Worm (Caenorhabditis elegans) whole organism, L1 larva: ENCODE data around the gene srh-291.
A peak's percentile ranks its signal among the peaks of the same experiment; 100 is the strongest.

ENCODE experiments used
- C16A3.4 ChIP-seq: fragments of 150-350 bp; optimal IDR thresholded peaks from 2 replicates; lab custom pipeline; 2014; ENCODE audit warnings: missing biosample characterization, missing genetic modification characterization
- C34B4.2 ChIP-seq: sonication (generic microtip); optimal IDR thresholded peaks from 2 replicates; lab custom pipeline; 2017; ENCODE audit warnings: mild to moderate bottlenecking, missing genetic modification characterization, missing compliant biosample characterization
- Y116A8C.19 ChIP-seq: sonication (generic microtip); optimal IDR thresholded peaks from 2 replicates; lab custom pipeline; 2016; ENCODE audit warnings: missing compliant biosample characterization, missing genetic modification characterization, borderline replicate concordance
- ama-1 ChIP-seq: fragments of 150-350 bp; optimal IDR thresholded peaks from 2 replicates; lab custom pipeline; 2014
- blmp-1 ChIP-seq: fragments of 150-350 bp; optimal IDR thresholded peaks from 2 replicates; lab custom pipeline; 2014; ENCODE audit warnings: missing biosample characterization, missing genetic modification characterization
- ceh-8 ChIP-seq: fragments of 200-800 bp; sonication (Bioruptor generic); optimal IDR thresholded peaks from 2 replicates; lab custom pipeline; 2018; ENCODE audit warnings: mild to moderate bottlenecking, missing genetic modification characterization, moderate library complexity, missing compliant biosample characterization
- ceh-82 ChIP-seq, 3 experiments: fragments of 150-350 bp in 1 of 3; sonication (generic microtip) in 2 of 3; optimal IDR thresholded peaks; 2 replicates each; lab custom pipeline; 2014 to 2017; ENCODE audit warnings: missing biosample characterization in 3 of 3, missing genetic modification characterization in 3 of 3
- ceh-88 ChIP-seq: fragments of 200-800 bp; sonication (Bioruptor generic); IDR thresholded peaks from 2 replicates; pipeline ENCODE4 v1.3.6; 2022; ENCODE audit warnings: missing genetic modification characterization, missing compliant biosample characterization
- ceh-90 ChIP-seq: sonication (generic microtip); optimal IDR thresholded peaks from 2 replicates; lab custom pipeline; 2016; ENCODE audit warnings: missing genetic modification characterization, missing compliant biosample characterization
- ces-1 ChIP-seq: fragments of 150-350 bp; optimal IDR thresholded peaks from 2 replicates; lab custom pipeline; 2014; ENCODE audit warnings: missing biosample characterization, missing genetic modification reagents, missing genetic modification characterization
- dpl-1 ChIP-seq, 3 experiments: fragments of 150-350 bp in 2 of 3; sonication (generic microtip) in 1 of 3; optimal IDR thresholded peaks; 2 replicates each; lab custom pipeline; 2014 to 2017; ENCODE audit warnings: missing biosample characterization in 3 of 3, missing genetic modification characterization in 3 of 3, missing genetic modification reagents in 3 of 3
- dsc-1 ChIP-seq: sonication (generic microtip); optimal IDR thresholded peaks from 2 replicates; lab custom pipeline; 2016; ENCODE audit warnings: mild to moderate bottlenecking, missing genetic modification characterization, missing compliant biosample characterization
- efl-1 ChIP-seq, 4 experiments: fragments of 150-350 bp; optimal IDR thresholded peaks in 3 of 4; peaks in 1 of 4; 1 replicate in 1 of 4; 2 replicates in 3 of 4; lab custom pipeline; 2014; ENCODE audit warnings: missing biosample characterization in 2 of 4, missing genetic modification characterization in 2 of 4, missing genetic modification reagents in 2 of 4
- efl-3 ChIP-seq: fragments of 200-800 bp; sonication (Bioruptor generic); optimal IDR thresholded peaks from 2 replicates; lab custom pipeline; 2018; ENCODE audit warnings: mild to moderate bottlenecking, missing genetic modification characterization, missing compliant biosample characterization
- elt-2 ChIP-seq: sonication (generic microtip); optimal IDR thresholded peaks from 2 replicates; lab custom pipeline; 2016; ENCODE audit warnings: missing genetic modification characterization, mild to moderate bottlenecking, inconsistent platforms, missing compliant biosample characterization, missing genetic modification reagents
- fkh-10 ChIP-seq: sonication (generic microtip); optimal IDR thresholded peaks from 2 replicates; lab custom pipeline; 2017; ENCODE audit warnings: missing biosample characterization, missing genetic modification reagents, missing genetic modification characterization
- fkh-8 ChIP-seq: sonication (generic microtip); optimal IDR thresholded peaks from 2 replicates; lab custom pipeline; 2016; ENCODE audit warnings: mild to moderate bottlenecking, missing genetic modification characterization, missing compliant biosample characterization
- fos-1 ChIP-seq: fragments of 150-350 bp; optimal IDR thresholded peaks from 2 replicates; lab custom pipeline; 2014; ENCODE audit warnings: missing biosample characterization, missing genetic modification characterization
- hlh-17 ChIP-seq: fragments of 200-800 bp; sonication (Bioruptor generic); optimal IDR thresholded peaks from 2 replicates; lab custom pipeline; 2018; ENCODE audit warnings: missing genetic modification characterization, mild to moderate bottlenecking, missing compliant biosample characterization, moderate library complexity, borderline replicate concordance
- irx-1 ChIP-seq: sonication (generic microtip); optimal IDR thresholded peaks from 2 replicates; lab custom pipeline; 2016; ENCODE audit warnings: missing genetic modification characterization, missing compliant biosample characterization
- isw-1 ChIP-seq: fragments of 200-800 bp; sonication (Bioruptor generic); IDR thresholded peaks from 2 replicates; pipeline ENCODE4 v1.3.6; 2022; ENCODE audit warnings: missing genetic modification characterization, missing compliant biosample characterization
- jun-1 ChIP-seq: fragments of 150-350 bp; optimal IDR thresholded peaks from 2 replicates; lab custom pipeline; 2014; ENCODE audit warnings: missing biosample characterization, missing genetic modification reagents, missing genetic modification characterization
- lin-13 ChIP-seq: fragments of 150-350 bp; optimal IDR thresholded peaks from 2 replicates; lab custom pipeline; 2014; ENCODE audit warnings: missing biosample characterization, missing genetic modification reagents, missing genetic modification characterization
- lin-14 ChIP-seq: fragments of 200-800 bp; sonication (Bioruptor generic); optimal IDR thresholded peaks from 2 replicates; lab custom pipeline; 2018; ENCODE audit warnings: mild to moderate bottlenecking, missing genetic modification characterization, moderate library complexity, missing compliant biosample characterization
- lin-15B ChIP-seq: fragments of 150-350 bp; sonication (generic microtip); optimal IDR thresholded peaks from 3 replicates; lab custom pipeline; 2014; ENCODE audit warnings: missing biosample characterization, missing genetic modification characterization
- lin-35 ChIP-seq, 2 experiments: fragments of 150-350 bp; optimal IDR thresholded peaks; 2 replicates each; lab custom pipeline; 2014; ENCODE audit warnings: missing biosample characterization in 2 of 2, missing genetic modification characterization in 2 of 2, missing genetic modification reagents in 2 of 2
- mab-9 ChIP-seq: fragments of 200-800 bp; sonication (Bioruptor generic); IDR thresholded peaks from 2 replicates; pipeline ENCODE4 v1.3.6; 2022; ENCODE audit warnings: missing genetic modification reagents, missing genetic modification characterization, missing compliant biosample characterization
- nhr-11 ChIP-seq: fragments of 150-350 bp; optimal IDR thresholded peaks from 2 replicates; lab custom pipeline; 2014; ENCODE audit warnings: missing biosample characterization, missing genetic modification characterization
- nhr-19 ChIP-seq: fragments of 200-800 bp; sonication (Bioruptor generic); conservative IDR thresholded peaks from 2 replicates; pipeline ENCODE4 v1.3.6; 2022; ENCODE audit warnings: missing genetic modification characterization, missing compliant biosample characterization
- nhr-20 ChIP-seq: sonication (generic microtip); optimal IDR thresholded peaks from 2 replicates; lab custom pipeline; 2016; ENCODE audit warnings: mild to moderate bottlenecking, missing genetic modification characterization, missing compliant biosample characterization
- nhr-47 ChIP-seq: sonication (generic microtip); optimal IDR thresholded peaks from 2 replicates; lab custom pipeline; 2016; ENCODE audit warnings: mild to moderate bottlenecking, missing genetic modification characterization, moderate library complexity, missing compliant biosample characterization
- nhr-76 ChIP-seq: sonication (generic microtip); optimal IDR thresholded peaks from 2 replicates; lab custom pipeline; 2017; ENCODE audit warnings: missing biosample characterization, missing genetic modification characterization
- nhr-77 ChIP-seq: fragments of 150-350 bp; optimal IDR thresholded peaks from 2 replicates; lab custom pipeline; 2014; ENCODE audit warnings: missing biosample characterization, missing genetic modification characterization
- nhr-85 ChIP-seq: sonication (generic microtip); peaks from one replicate; lab custom pipeline; 2016; ENCODE audit warnings: missing genetic modification characterization, inconsistent platforms, missing compliant biosample characterization
- pag-3 ChIP-seq: sonication (generic microtip); optimal IDR thresholded peaks from 2 replicates; lab custom pipeline; 2017; ENCODE audit warnings: missing genetic modification characterization, mild to moderate bottlenecking, missing compliant biosample characterization, antibody characterized with exemption, borderline replicate concordance; ENCODE audit not compliant: insufficient read depth
- pqm-1 ChIP-seq: sonication (generic microtip); optimal IDR thresholded peaks from 3 replicates; lab custom pipeline; 2017; ENCODE audit warnings: missing biosample characterization, missing genetic modification characterization
- rnt-1 ChIP-seq: sonication (generic microtip); optimal IDR thresholded peaks from 2 replicates; lab custom pipeline; 2016; ENCODE audit warnings: mild to moderate bottlenecking, missing genetic modification characterization, moderate library complexity, missing compliant biosample characterization
- skn-1 ChIP-seq: fragments of 150-350 bp; optimal IDR thresholded peaks from 2 replicates; lab custom pipeline; 2014; ENCODE audit warnings: missing biosample characterization, missing genetic modification characterization
- sptf-1 ChIP-seq: fragments of 150-350 bp; optimal IDR thresholded peaks from 2 replicates; lab custom pipeline; 2014; ENCODE audit warnings: missing biosample characterization, missing genetic modification characterization
- sup-37 ChIP-seq: fragments of 200-800 bp; sonication (Bioruptor generic); optimal IDR thresholded peaks from 2 replicates; lab custom pipeline; 2018; ENCODE audit warnings: mild to moderate bottlenecking, missing genetic modification characterization, missing compliant biosample characterization
- swsn-7 ChIP-seq: sonication (generic microtip); optimal IDR thresholded peaks from 2 replicates; lab custom pipeline; 2016; ENCODE audit warnings: missing genetic modification characterization, missing compliant biosample characterization
- unc-130 ChIP-seq: fragments of 150-350 bp; optimal IDR thresholded peaks from 2 replicates; lab custom pipeline; 2017; ENCODE audit warnings: missing biosample characterization, missing genetic modification characterization, inconsistent platforms
- unc-62 ChIP-seq: fragments of 150-350 bp; optimal IDR thresholded peaks from 2 replicates; lab custom pipeline; 2014; ENCODE audit warnings: missing biosample characterization, missing genetic modification reagents, missing genetic modification characterization
- xbp-1 ChIP-seq: sonication (generic microtip); optimal IDR thresholded peaks from 2 replicates; lab custom pipeline; 2016; ENCODE audit warnings: missing genetic modification characterization, missing compliant biosample characterization
- zag-1 ChIP-seq: fragments of 150-350 bp; optimal IDR thresholded peaks from 2 replicates; lab custom pipeline; 2014; ENCODE audit warnings: missing biosample characterization, missing genetic modification characterization
- zip-4 ChIP-seq: fragments of 200-800 bp; sonication (Bioruptor generic); optimal IDR thresholded peaks from 2 replicates; lab custom pipeline; 2018; ENCODE audit warnings: mild to moderate bottlenecking, missing genetic modification characterization, moderate library complexity, missing compliant biosample characterization

The srh-291 gene

ce11 chrV:17773108-17773507 is 32.3 kb upstream of the srh-291 start, which contains the start of gene sre-21:
sre-21 (minus strand) TSS chrV:17773208.
- TF ChIP-seq hlh-17 (no peak), nhr-20 (tag; lab: Kevin White, UChicago) (no peak), nhr-85 (tag; lab: Kevin White, UChicago) (no peak), zip-4 (GFP tag; lab: Kevin White, UChicago) (no peak), nhr-19 (no peak), irx-1 (tag; lab: Kevin White, UChicago) (no peak), unc-130 (tag; lab: Kevin White, UChicago) (no peak), efl-1 (optimal IDR thresholded peaks at IDR 0.05; lab: Kevin White, UChicago) (no peak), efl-1 (GFP tag; optimal IDR thresholded peaks at IDR 0.05 in 1 of 2; lab: Kevin White, UChicago) (no peak), dsc-1 (tag; lab: Kevin White, UChicago) (no peak), lin-35 (GFP tag; optimal IDR thresholded peaks at IDR 0.05; lab: Kevin White, UChicago) (no peak)

ce11 chrV:17777127-17777526 is 28.3 kb upstream of the srh-291 start, which contains the start of gene ddo-1:
ddo-1 (minus strand) TSS chrV:17777227.
- TF ChIP-seq nhr-77 (no peak), nhr-11 (tag; lab: Kevin White, UChicago) (no peak)

DNA sequence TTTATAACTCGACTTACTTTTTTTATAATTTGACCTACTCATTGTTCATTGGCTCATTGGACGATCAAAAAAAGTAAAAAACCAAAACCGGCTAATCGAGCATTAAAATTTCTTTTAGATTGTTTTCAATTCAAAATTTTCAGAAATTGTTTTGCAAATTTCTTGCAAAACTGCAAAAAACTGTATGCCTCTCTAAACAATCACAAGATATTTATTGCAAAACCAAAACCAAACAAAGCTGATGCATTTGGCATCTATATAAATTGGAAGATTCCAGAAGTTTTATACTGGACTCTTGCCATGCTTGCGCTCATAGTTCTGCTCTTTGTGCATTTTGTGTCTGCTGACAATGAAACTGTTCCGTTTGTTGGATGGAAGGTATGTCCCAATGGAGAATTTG is 27.8 kb upstream of the srh-291 start, which contains the start of gene C47A10.12:
C47A10.12 (plus strand) TSS at position 301 of the 400 bp plus-strand sequence.
- TF ChIP-seq isw-1 (no peak), xbp-1 (tag; lab: Kevin White, UChicago) (no peak), irx-1 (tag; lab: Kevin White, UChicago) (no peak), fos-1 (no peak), swsn-7 (tag; lab: Kevin White, UChicago) (no peak), ceh-88 (GFP tag; lab: Robert Waterston, UW) (no peak), C34B4.2 (tag; lab: Kevin White, UChicago) (no peak), pag-3 (no peak), ceh-8 (no peak), pqm-1 (no peak), rnt-1 (tag; lab: Kevin White, UChicago) (no peak), mab-9 (GFP tag; lab: Robert Waterston, UW) (no peak), lin-14 (no peak), nhr-76 (tag; lab: Kevin White, UChicago) (no peak), sup-37 (no peak), lin-15B (tag; lab: Kevin White, UChicago) (no peak), unc-62 (GFP tag; lab: Kevin White, UChicago) (no peak)

DNA sequence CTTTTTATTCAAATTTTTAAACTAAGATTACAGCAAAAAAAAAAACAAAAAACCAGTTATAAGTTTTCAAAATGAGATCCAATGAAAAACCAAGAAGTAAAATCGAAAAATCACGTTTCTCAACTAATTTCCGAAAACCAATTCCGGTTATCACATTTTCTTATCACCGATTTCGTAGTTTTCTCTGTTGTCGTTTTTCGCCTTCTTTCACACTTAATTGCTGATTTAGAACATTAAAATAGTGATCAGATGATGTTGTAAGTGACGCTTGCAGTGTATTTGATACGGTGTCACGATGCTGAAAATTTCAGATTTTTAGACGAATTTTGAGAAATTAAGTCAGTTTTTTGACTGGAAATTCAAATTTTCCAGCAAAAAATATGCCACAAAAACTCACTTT is 25.1 kb upstream of the srh-291 start:
- TF ChIP-seq lin-13 (no peak), Y116A8C.19 (tag; lab: Kevin White, UChicago) (no peak), lin-35 (GFP tag; optimal IDR thresholded peaks at IDR 0.05; lab: Kevin White, UChicago) (peak in 1 of 2 experiments; percentile 25), efl-1 (optimal IDR thresholded peaks at IDR 0.05; lab: Kevin White, UChicago) (no peak), efl-1 (GFP tag; optimal IDR thresholded peaks at IDR 0.05 in 1 of 2; lab: Kevin White, UChicago) (peak in 1 of 2 experiments; percentile 11), blmp-1 (tag; lab: Kevin White, UChicago) (peak; percentile 40), elt-2 (tag; lab: Kevin White, UChicago) (peak; percentile 17), skn-1 (tag; lab: Kevin White, UChicago) (no peak), ceh-90 (no peak), ceh-8 (no peak), irx-1 (tag; lab: Kevin White, UChicago) (no peak), fkh-10 (no peak), nhr-76 (tag; lab: Kevin White, UChicago) (no peak), nhr-77 (no peak), efl-3 (GFP tag; lab: Kevin White, UChicago) (no peak), ces-1 (GFP tag; lab: Kevin White, UChicago) (no peak), C34B4.2 (tag; lab: Kevin White, UChicago) (no peak), dpl-1 (GFP tag; optimal IDR thresholded peaks at IDR 0.05; lab: Kevin White, UChicago) (no peak), lin-14 (no peak), fkh-8 (no peak), C16A3.4 (tag; lab: Kevin White, UChicago) (no peak), unc-130 (tag; lab: Kevin White, UChicago) (no peak), zag-1 (no peak), sptf-1 (tag; lab: Kevin White, UChicago) (no peak), ceh-82 (tag; optimal IDR thresholded peaks at IDR 0.05; lab: Kevin White, UChicago) (no peak), nhr-47 (no peak), jun-1 (tag; lab: Kevin White, UChicago) (no peak), hlh-17 (no peak), ama-1 (no peak), xbp-1 (tag; lab: Kevin White, UChicago) (no peak)
